Worm (Caenorhabditis elegans) whole organism, L1 larva: Measurements from ENCODE around the gene cic-1.

Source experiments
- ceh-8 ChIP-seq: fragments of 200-800 bp; sonication (Bioruptor generic); optimal IDR thresholded peaks from 2 replicates; lab custom pipeline; 2018; ENCODE audit warnings: mild to moderate bottlenecking, missing genetic modification characterization, moderate library complexity, missing compliant biosample characterization
- fos-1 ChIP-seq: fragments of 150-350 bp; optimal IDR thresholded peaks from 2 replicates; lab custom pipeline; 2014; ENCODE audit warnings: missing biosample characterization, missing genetic modification characterization
- nhr-237 ChIP-seq: fragments of 150-350 bp; optimal IDR thresholded peaks from 2 replicates; lab custom pipeline; 2014; ENCODE audit warnings: missing biosample characterization, missing genetic modification characterization
- pag-3 ChIP-seq: sonication (generic microtip); optimal IDR thresholded peaks from 2 replicates; lab custom pipeline; 2017; ENCODE audit warnings: missing genetic modification characterization, mild to moderate bottlenecking, missing compliant biosample characterization, antibody characterized with exemption, borderline replicate concordance; ENCODE audit not compliant: insufficient read depth

DNA sequence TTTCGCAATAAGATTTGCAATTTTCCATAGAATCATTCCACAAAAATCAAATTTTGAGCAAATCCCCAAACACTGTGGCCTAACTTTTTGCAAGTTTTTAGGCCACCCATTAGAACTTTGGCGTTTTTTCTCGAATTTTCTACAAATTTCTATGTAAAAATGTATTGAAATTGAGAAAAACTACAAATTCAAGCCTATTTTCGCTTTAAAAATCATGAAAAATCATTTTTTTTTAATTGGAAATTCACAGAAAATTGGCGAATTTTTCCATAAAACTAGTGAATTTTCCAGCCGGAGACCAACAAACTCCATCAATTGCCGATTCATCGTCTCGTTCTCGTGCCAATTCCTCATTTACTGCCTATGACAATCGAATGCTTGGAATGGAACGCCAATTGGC lies 51.1 kb downstream of the cic-1 start:
- TF ChIP-seq ceh-8, result no peak
- TF ChIP-seq nhr-237 (tag; lab: Kevin White, UChicago), result no peak
- TF ChIP-seq pag-3 (tag; lab: Kevin White, UChicago), result no peak
- no peak for TF ChIP-seq fos-1 (tag; lab: Kevin White, UChicago)
